Worm (Caenorhabditis elegans) whole organism, young adult: ENCODE measurements around the gene H27A22.1.

Experiments
- B0336.3 ChIP-seq: fragments of 200-800 bp; sonication (Bioruptor generic); IDR thresholded peaks from 2 replicates; pipeline ENCODE4 v1.3.6; 2022; ENCODE audit warnings: missing genetic modification characterization, missing compliant biosample characterization
- C06A6.2 ChIP-seq: fragments of 200-800 bp; sonication (Bioruptor generic); conservative IDR thresholded peaks from 2 replicates; pipeline ENCODE4 v1.3.6; 2022; ENCODE audit warnings: missing genetic modification characterization, missing compliant biosample characterization
- D2030.7 ChIP-seq: fragments of 200-800 bp; sonication (Bioruptor generic); IDR thresholded peaks from 2 replicates; pipeline ENCODE4 v1.3.6; 2022; ENCODE audit warnings: missing genetic modification reagents, missing genetic modification characterization, missing compliant biosample characterization
- F22D6.2 ChIP-seq: sonication (generic microtip); optimal IDR thresholded peaks from 2 replicates; lab custom pipeline; 2016; ENCODE audit warnings: mild to moderate bottlenecking, missing genetic modification characterization, missing compliant biosample characterization
- F52B5.7 ChIP-seq: sonication (generic microtip); optimal IDR thresholded peaks from 2 replicates; lab custom pipeline; 2016; ENCODE audit warnings: mild to moderate bottlenecking, missing genetic modification characterization, missing compliant biosample characterization
- F57A8.1 ChIP-seq: fragments of 200-800 bp; sonication (Bioruptor generic); optimal IDR thresholded peaks from 2 replicates; lab custom pipeline; 2018; ENCODE audit warnings: mild to moderate bottlenecking, missing genetic modification characterization, moderate library complexity, missing compliant biosample characterization
- K11D2.4 ChIP-seq: fragments of 200-800 bp; sonication (Bioruptor generic); IDR thresholded peaks from 2 replicates; pipeline ENCODE4 v1.3.6; 2022; ENCODE audit warnings: missing genetic modification reagents, missing genetic modification characterization, missing compliant biosample characterization
- T07F8.4 ChIP-seq: sonication (generic microtip); optimal IDR thresholded peaks from 2 replicates; lab custom pipeline; 2016; ENCODE audit warnings: mild to moderate bottlenecking, missing genetic modification characterization, moderate library complexity, missing compliant biosample characterization
- Y56A3A.18 ChIP-seq: fragments of 200-800 bp; sonication (Bioruptor generic); IDR thresholded peaks from 2 replicates; pipeline ENCODE4 v1.3.6; 2022; ENCODE audit warnings: missing genetic modification reagents, missing genetic modification characterization, missing compliant biosample characterization
- Y95B8A.8 ChIP-seq: fragments of 200-800 bp; sonication (Bioruptor generic); IDR thresholded peaks from 2 replicates; pipeline ENCODE4 v1.3.6; 2022; ENCODE audit warnings: missing genetic modification reagents, missing genetic modification characterization, missing compliant biosample characterization
- aptf-2 ChIP-seq: fragments of 200-800 bp; sonication (Bioruptor generic); conservative IDR thresholded peaks from 2 replicates; pipeline ENCODE4 v1.3.6; 2022; ENCODE audit warnings: missing genetic modification reagents, missing genetic modification characterization, missing compliant biosample characterization
- athp-1 ChIP-seq: sonication (generic microtip); optimal IDR thresholded peaks from 2 replicates; lab custom pipeline; 2017; ENCODE audit warnings: mild to moderate bottlenecking, missing genetic modification characterization, missing compliant biosample characterization
- bed-2 ChIP-seq: fragments of 200-800 bp; sonication (Bioruptor generic); IDR thresholded peaks from 2 replicates; pipeline ENCODE4 v1.3.6; 2022; ENCODE audit warnings: missing genetic modification reagents, missing genetic modification characterization, missing compliant biosample characterization
- cebp-1 ChIP-seq, 2 experiments: fragments of 200-800 bp in 1 of 2; sonication (Bioruptor generic) in 1 of 2; sonication (generic microtip) in 1 of 2; IDR thresholded peaks in 1 of 2; optimal IDR thresholded peaks in 1 of 2; 2 replicates each; pipeline versions ENCODE4 v1.3.6 to Lab custom; 2017 to 2022; ENCODE audit warnings: missing compliant biosample characterization in 2 of 2, missing genetic modification characterization in 2 of 2, mild to moderate bottlenecking in 1 of 2, missing genetic modification reagents in 1 of 2, moderate library complexity in 1 of 2
- cebp-2 ChIP-seq: fragments of 200-800 bp; sonication (Bioruptor generic); IDR thresholded peaks from 2 replicates; pipeline ENCODE4 v1.3.6; 2022; ENCODE audit warnings: missing genetic modification characterization, missing compliant biosample characterization
- ceh-58 ChIP-seq: fragments of 200-800 bp; sonication (Bioruptor generic); IDR thresholded peaks from 2 replicates; pipeline ENCODE4 v1.3.6; 2022; ENCODE audit warnings: missing genetic modification characterization, missing compliant biosample characterization
- ceh-79 ChIP-seq: sonication (generic microtip); optimal IDR thresholded peaks from 2 replicates; lab custom pipeline; 2017; ENCODE audit warnings: mild to moderate bottlenecking, missing genetic modification characterization, missing compliant biosample characterization
- die-1 ChIP-seq: sonication (generic microtip); optimal IDR thresholded peaks from 2 replicates; lab custom pipeline; 2016; ENCODE audit warnings: missing genotype, mild to moderate bottlenecking, missing genetic modification characterization, missing compliant biosample characterization
- dpff-1 ChIP-seq: sonication (generic microtip); optimal IDR thresholded peaks from 2 replicates; lab custom pipeline; 2017; ENCODE audit warnings: mild to moderate bottlenecking, missing genetic modification characterization, missing compliant biosample characterization
- ekl-4 ChIP-seq: fragments of 200-800 bp; sonication (Bioruptor generic); IDR thresholded peaks from 2 replicates; pipeline ENCODE4 v1.3.6; 2022; ENCODE audit warnings: missing genetic modification reagents, missing genetic modification characterization, missing compliant biosample characterization
- him-1 ChIP-seq: sonication (generic microtip); optimal IDR thresholded peaks from 2 replicates; lab custom pipeline; 2016; ENCODE audit warnings: missing genotype, missing genetic modification reagents, missing genetic modification characterization, missing compliant biosample characterization
- hsf-1 ChIP-seq: fragments of 200-800 bp; sonication (Bioruptor generic); IDR thresholded peaks from 2 replicates; pipeline ENCODE4 v1.3.6; 2022; ENCODE audit warnings: missing genetic modification reagents, missing genetic modification characterization, missing compliant biosample characterization
- lin-26 ChIP-seq: fragments of 200-800 bp; sonication (Bioruptor generic); IDR thresholded peaks from 2 replicates; pipeline ENCODE4 v1.3.6; 2022; ENCODE audit warnings: missing genetic modification reagents, missing genetic modification characterization, missing compliant biosample characterization
- madf-10 ChIP-seq: sonication (generic microtip); optimal IDR thresholded peaks from 2 replicates; lab custom pipeline; 2016; ENCODE audit warnings: mild to moderate bottlenecking, missing genetic modification characterization, missing compliant biosample characterization
- mcd-1 ChIP-seq: fragments of 200-800 bp; sonication (Bioruptor generic); IDR thresholded peaks from 2 replicates; pipeline ENCODE4 v1.3.6; 2022; ENCODE audit warnings: missing genetic modification reagents, missing genetic modification characterization, missing compliant biosample characterization
- mxl-1 ChIP-seq: sonication (generic microtip); optimal IDR thresholded peaks from 2 replicates; lab custom pipeline; 2016; ENCODE audit warnings: missing genetic modification characterization, missing compliant biosample characterization
- nfya-1 ChIP-seq: sonication (generic microtip); optimal IDR thresholded peaks from 2 replicates; lab custom pipeline; 2017; ENCODE audit warnings: antibody characterized with exemption, missing compliant biosample characterization, missing genetic modification characterization, borderline replicate concordance; ENCODE audit not compliant: insufficient read depth
- nfyb-1 ChIP-seq: fragments of 200-800 bp; sonication (Bioruptor generic); IDR thresholded peaks from 2 replicates; pipeline ENCODE4 v1.3.6; 2022; ENCODE audit warnings: missing genetic modification reagents, missing genetic modification characterization, missing compliant biosample characterization
- nhr-120 ChIP-seq: fragments of 200-800 bp; sonication (Bioruptor generic); IDR thresholded peaks from 2 replicates; pipeline ENCODE4 v1.3.6; 2022; ENCODE audit warnings: missing genetic modification characterization, missing compliant biosample characterization
- nhr-80 ChIP-seq: sonication (generic microtip); optimal IDR thresholded peaks from 2 replicates; lab custom pipeline; 2016; ENCODE audit warnings: missing genetic modification characterization, missing compliant biosample characterization
- nhr-90 ChIP-seq: sonication (generic microtip); optimal IDR thresholded peaks from 2 replicates; lab custom pipeline; 2016; ENCODE audit warnings: missing genotype, mild to moderate bottlenecking, missing genetic modification characterization, missing compliant biosample characterization
- pbrm-1 ChIP-seq: fragments of 200-800 bp; sonication (Bioruptor generic); IDR thresholded peaks from 2 replicates; pipeline ENCODE4 v1.3.6; 2022; ENCODE audit warnings: missing genetic modification reagents, missing genetic modification characterization, missing compliant biosample characterization
- repo-1 ChIP-seq: sonication (generic microtip); optimal IDR thresholded peaks from 2 replicates; lab custom pipeline; 2017; ENCODE audit warnings: mild to moderate bottlenecking, missing genetic modification characterization, missing compliant biosample characterization
- rpc-1 ChIP-seq, 2 experiments: fragments of 150-350 bp in 1 of 2; sonication (generic microtip) in 1 of 2; optimal IDR thresholded peaks; 2 replicates each; lab custom pipeline; 2014 to 2018; ENCODE audit warnings: missing biosample characterization in 1 of 2, missing genetic modification characterization in 1 of 2, missing genetic modification reagents in 1 of 2, missing genotype in 1 of 2
- snpc-1.1 ChIP-seq: sonication (generic microtip); optimal IDR thresholded peaks from 2 replicates; lab custom pipeline; 2017; ENCODE audit warnings: missing genetic modification characterization, mild to moderate bottlenecking, missing compliant biosample characterization, antibody characterized with exemption, moderate library complexity, missing genotype, missing genetic modification reagents; ENCODE audit not compliant: insufficient read depth
- snpc-1.3 ChIP-seq: sonication (generic microtip); optimal IDR thresholded peaks from 2 replicates; lab custom pipeline; 2017; ENCODE audit warnings: missing genetic modification characterization, mild to moderate bottlenecking, missing compliant biosample characterization, antibody characterized with exemption, moderate library complexity, missing genotype, missing genetic modification reagents; ENCODE audit not compliant: insufficient read depth
- somi-1 ChIP-seq: fragments of 200-800 bp; sonication (Bioruptor generic); optimal IDR thresholded peaks from 2 replicates; lab custom pipeline; 2018; ENCODE audit warnings: mild to moderate bottlenecking, missing genetic modification characterization, missing compliant biosample characterization
- tlf-1 ChIP-seq: fragments of 200-800 bp; sonication (Bioruptor generic); optimal IDR thresholded peaks from 2 replicates; lab custom pipeline; 2018; ENCODE audit warnings: mild to moderate bottlenecking, missing genetic modification characterization, missing compliant biosample characterization
- ztf-28 ChIP-seq: fragments of 200-800 bp; sonication (Bioruptor generic); IDR thresholded peaks from 2 replicates; pipeline ENCODE4 v1.3.6; 2022; ENCODE audit warnings: missing genetic modification reagents, missing genetic modification characterization, missing compliant biosample characterization

Gene H27A22.1

ce11 chrV:10564830-10565365 is 37.5 kb upstream of the H27A22.1 start, which contains the start of gene cat-4:
TSS of gene cat-4 (plus strand) at chrV:10564880.
- TF ChIP-seq nhr-80 (tag; lab: Kevin White, UChicago): peak; percentile 31
- no peak for TF ChIP-seq cebp-1 (GFP tag; IDR thresholded peaks at IDR 0.05; lab: Robert Waterston, UW)
- TF ChIP-seq cebp-1 (tag; optimal IDR thresholded peaks at IDR 0.05; lab: Kevin White, UChicago): no peak

ce11 chrV:10568496-10568895 is 33.9 kb upstream of the H27A22.1 start:
- TF ChIP-seq T07F8.4 (no peak), mxl-1 (tag; lab: Kevin White, UChicago) (no peak), bed-2 (GFP tag; lab: Robert Waterston, UW) (no peak), F22D6.2 (no peak), rpc-1 (optimal IDR thresholded peaks at IDR 0.05; lab: Kevin White, UChicago) (no peak), rpc-1 (tag; optimal IDR thresholded peaks at IDR 0.05; lab: Kevin White, UChicago) (no peak), tlf-1 (GFP tag; lab: Kevin White, UChicago) (no peak), mcd-1 (GFP tag; lab: Robert Waterston, UW) (no peak), madf-10 (tag; lab: Kevin White, UChicago) (no peak), nhr-120 (GFP tag; lab: Robert Waterston, UW) (no peak), aptf-2 (no peak), ekl-4 (no peak), repo-1 (tag; lab: Kevin White, UChicago) (no peak), Y56A3A.18 (GFP tag; lab: Robert Waterston, UW) (no peak), Y95B8A.8 (no peak), ceh-79 (tag; lab: Kevin White, UChicago) (no peak), C06A6.2 (GFP tag; lab: Robert Waterston, UW) (no peak), athp-1 (no peak), F57A8.1 (no peak), F52B5.7 (tag; lab: Kevin White, UChicago) (no peak), D2030.7 (GFP tag; lab: Robert Waterston, UW) (no peak)
- TF ChIP-seq, all 124 proteins: peak for 0

ce11 chrV:10571523-10571922 is 30.8 kb upstream of the H27A22.1 start:
- TF ChIP-seq snpc-1.1 (tag; lab: Kevin White, UChicago) (no peak), K11D2.4 (GFP tag; lab: Robert Waterston, UW) (no peak), B0336.3 (GFP tag; lab: Robert Waterston, UW) (no peak), lin-26 (GFP tag; lab: Robert Waterston, UW) (no peak)

ce11 chrV:10572614-10573013 is 29.7 kb upstream of the H27A22.1 start, which contains the start of gene del-6:
TSS of gene del-6 (plus strand) at chrV:10572914.
- TF ChIP-seq nfyb-1 (GFP tag; lab: Robert Waterston, UW): no peak
- no peak for TF ChIP-seq somi-1 (GFP tag; lab: Kevin White, UChicago)
- no peak for TF ChIP-seq ztf-28

ce11 chrV:10574197-10574596 is 28.2 kb upstream of the H27A22.1 start:
- TF ChIP-seq cebp-2 (GFP tag; lab: Robert Waterston, UW) (no peak), him-1 (tag; lab: Kevin White, UChicago) (no peak), ztf-28 (no peak), snpc-1.3 (tag; lab: Kevin White, UChicago) (no peak), pbrm-1 (no peak), nhr-90 (tag; lab: Kevin White, UChicago) (no peak), bed-2 (GFP tag; lab: Robert Waterston, UW) (no peak), die-1 (tag; lab: Kevin White, UChicago) (no peak), nfya-1 (tag; lab: Kevin White, UChicago) (no peak), dpff-1 (tag; lab: Kevin White, UChicago) (no peak), ceh-58 (GFP tag; lab: Robert Waterston, UW) (no peak), hsf-1 (GFP tag; lab: Robert Waterston, UW) (no peak)
